Fruit fly (Drosophila melanogaster): Measurements from ENCODE around the gene U2af38.

The U2af38 gene

DNA sequence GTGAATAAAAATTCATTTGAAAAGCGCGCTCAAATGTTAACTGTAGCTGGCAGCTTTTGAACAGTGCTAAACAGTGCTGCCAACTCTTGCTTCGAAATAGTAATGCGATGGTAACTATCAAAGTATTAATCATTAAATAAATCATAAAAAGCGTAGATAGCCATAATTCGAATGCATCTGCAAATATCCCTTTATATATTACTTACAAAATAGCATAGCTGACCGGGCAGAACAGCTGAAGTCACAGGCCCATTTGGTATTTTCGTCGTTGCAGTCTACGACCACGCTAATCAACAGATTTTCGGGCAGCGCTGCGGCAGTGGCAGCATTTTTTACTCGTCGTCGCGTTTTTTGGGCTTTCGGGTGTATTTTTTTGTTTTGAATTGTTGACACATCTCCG lies 11.2 kb upstream of the U2af38 start, which contains the start of gene Plc21C (continued):
- peak; percentile 17 for TF ChIP-seq dmrt99B (tag; optimal IDR thresholded peaks at IDR 0.05)
- TF ChIP-seq Lhr (GFP tag; optimal IDR thresholded peaks at IDR 0.05): peak; percentile 75
- 0 out of 3 replicates have a peak, but pooled peaks have one; percentile 46 for TF ChIP-seq CG34422 (GFP tag; IDR thresholded peaks at IDR 0.05)
- peak; percentile 96 for TF ChIP-seq Ets65A (GFP tag)
- TF ChIP-seq scrt (GFP tag; optimal IDR thresholded peaks at IDR 0.05): peak; percentile 12
- no peak for TF ChIP-seq CG7357 (GFP tag; IDR thresholded peaks at IDR 0.05)
- peak; percentile 43 for TF ChIP-seq CG3163 (GFP tag; optimal IDR thresholded peaks at IDR 0.05)
- TF ChIP-seq CG14441 (GFP tag; IDR thresholded peaks at IDR 0.05): peak; percentile 48
- peak; percentile 10 for TF ChIP-seq kni (GFP tag; optimal IDR thresholded peaks at IDR 0.05)
- peak; percentile 27 for TF ChIP-seq gcm2 (GFP tag; optimal IDR thresholded peaks at IDR 0.05)
- peak; percentile 65 for TF ChIP-seq CG12391 (tag; optimal IDR thresholded peaks at IDR 0.05)
- peak; percentile 69 for TF ChIP-seq CG12659 (GFP tag; optimal IDR thresholded peaks at IDR 0.05)
- TF ChIP-seq mam (GFP tag; optimal IDR thresholded peaks at IDR 0.05): peak; percentile 57
- TF ChIP-seq emc (GFP tag; optimal IDR thresholded peaks at IDR 0.05): peak; percentile 5
- TF ChIP-seq CG9437 (GFP tag; optimal IDR thresholded peaks at IDR 0.05): peak; percentile 23
- peak; percentile 33 for TF ChIP-seq tx (GFP tag; optimal IDR thresholded peaks at IDR 0.05)
- TF ChIP-seq CG7556 (GFP tag; optimal IDR thresholded peaks at IDR 0.05): peak; percentile 43
- TF ChIP-seq caup (GFP tag; optimal IDR thresholded peaks at IDR 0.05; ENCODE audit: severe bottlenecking): peak; percentile 15
- TF ChIP-seq zen2 (GFP tag; IDR thresholded peaks at IDR 0.05; ENCODE audit: partially characterized antibody): no peak; the same call in 2 of the 3 replicates
- TF ChIP-seq CG13775 (GFP tag; optimal IDR thresholded peaks at IDR 0.05): peak; percentile 43
- peak; percentile 65 for TF ChIP-seq sd (tag; optimal IDR thresholded peaks at IDR 0.05)
- TF ChIP-seq CG7987 (GFP tag; optimal IDR thresholded peaks at IDR 0.05): no peak
- peak; percentile 69 for TF ChIP-seq CoRest (tag; optimal IDR thresholded peaks at IDR 0.05)
- peak; percentile 63 for TF ChIP-seq Hsf (GFP tag; optimal IDR thresholded peaks at IDR 0.05)
- peak; percentile 63; the same call in 1 of the 2 replicates for TF ChIP-seq Rfx (GFP tag; IDR thresholded peaks at IDR 0.05)
- no peak for TF ChIP-seq B-H1 (GFP tag; IDR thresholded peaks at IDR 0.05)
- no peak for TF ChIP-seq CG4730 (GFP tag; IDR thresholded peaks at IDR 0.05)
- TF ChIP-seq abd-A (tag; optimal IDR thresholded peaks at IDR 0.05): peak; percentile 13
- peak; percentile 97 for TF ChIP-seq Sin3A (optimal IDR thresholded peaks at IDR 0.05)
- peak; percentile 28 for TF ChIP-seq CG9609 (GFP tag; optimal IDR thresholded peaks at IDR 0.05)
- no peak for TF ChIP-seq fd96Cb (tag; optimal IDR thresholded peaks at IDR 0.05)
- TF ChIP-seq Mad (GFP tag; optimal IDR thresholded peaks at IDR 0.05): peak; percentile 49
- TF ChIP-seq CrebB (tag; optimal IDR thresholded peaks at IDR 0.05): no peak
- TF ChIP-seq CG17359 (tag; optimal IDR thresholded peaks at IDR 0.05): no peak
- TF ChIP-seq CG12942 (GFP tag; optimal IDR thresholded peaks at IDR 0.05): peak; percentile 13
- peak; percentile 24 for TF ChIP-seq Spps (tag; optimal IDR thresholded peaks at IDR 0.05)
- no peak for TF ChIP-seq corto (GFP tag; optimal IDR thresholded peaks at IDR 0.05)
- TF ChIP-seq dpn (GFP tag; optimal IDR thresholded peaks at IDR 0.05): peak; percentile 51 to 57
- peak; percentile 74 for TF ChIP-seq CG10267 (tag; optimal IDR thresholded peaks at IDR 0.05)
- no peak for TF ChIP-seq prd (optimal IDR thresholded peaks at IDR 0.05)
- TF ChIP-seq prd (GFP tag; IDR thresholded peaks at IDR 0.05): peak; percentile 33; the same call in 1 of the 3 replicates
- TF ChIP-seq CG9817 (tag; optimal IDR thresholded peaks at IDR 0.05): peak; percentile 46
- no peak for TF ChIP-seq CG3838 (GFP tag; optimal IDR thresholded peaks at IDR 0.05)
- TF ChIP-seq CG8388 (GFP tag; optimal IDR thresholded peaks at IDR 0.05): no peak
- TF ChIP-seq CG4854 (GFP tag; optimal IDR thresholded peaks at IDR 0.05): peak; percentile 71
- TF ChIP-seq crc (GFP tag; optimal IDR thresholded peaks at IDR 0.05): peak; percentile 4
- peak; percentile 42 for TF ChIP-seq CG8944 (GFP tag; optimal IDR thresholded peaks at IDR 0.05)
- peak; percentile 36; the same call in 1 of the 2 replicates for TF ChIP-seq sob (GFP tag; IDR thresholded peaks at IDR 0.05)
- TF ChIP-seq Max (GFP tag; optimal IDR thresholded peaks at IDR 0.05): peak; percentile 65
- peak; percentile 16 for TF ChIP-seq ftz-f1 (GFP tag; optimal IDR thresholded peaks at IDR 0.05)
- peak; percentile 33 for TF ChIP-seq zfh2 (GFP tag; optimal IDR thresholded peaks at IDR 0.05)
